Fruit fly (Drosophila melanogaster): Measurements from ENCODE around the gene CG2685.

dm6 chrX:2677024-2677589 is 36.7 kb downstream of the CG2685 start:
- no peak for TF ChIP-seq D1 (tag; optimal IDR thresholded peaks at IDR 0.05)
- no peak for TF ChIP-seq CG8159 (tag; optimal IDR thresholded peaks at IDR 0.05)
- TF ChIP-seq EcR (GFP tag; optimal IDR thresholded peaks at IDR 0.05), result no peak
- no peak for TF ChIP-seq CG8301 (tag; optimal IDR thresholded peaks at IDR 0.05)
- no peak for TF ChIP-seq CG32121 (GFP tag; IDR thresholded peaks at IDR 0.05)
- TF ChIP-seq fd96Ca (GFP tag; IDR thresholded peaks at IDR 0.05), result no peak; the same call in 2 of the 3 replicates

All from whole organism, pupa.